Comparison of ENCODE assay signal across 2 fruit fly cellular contexts in the genomic region with DNA sequence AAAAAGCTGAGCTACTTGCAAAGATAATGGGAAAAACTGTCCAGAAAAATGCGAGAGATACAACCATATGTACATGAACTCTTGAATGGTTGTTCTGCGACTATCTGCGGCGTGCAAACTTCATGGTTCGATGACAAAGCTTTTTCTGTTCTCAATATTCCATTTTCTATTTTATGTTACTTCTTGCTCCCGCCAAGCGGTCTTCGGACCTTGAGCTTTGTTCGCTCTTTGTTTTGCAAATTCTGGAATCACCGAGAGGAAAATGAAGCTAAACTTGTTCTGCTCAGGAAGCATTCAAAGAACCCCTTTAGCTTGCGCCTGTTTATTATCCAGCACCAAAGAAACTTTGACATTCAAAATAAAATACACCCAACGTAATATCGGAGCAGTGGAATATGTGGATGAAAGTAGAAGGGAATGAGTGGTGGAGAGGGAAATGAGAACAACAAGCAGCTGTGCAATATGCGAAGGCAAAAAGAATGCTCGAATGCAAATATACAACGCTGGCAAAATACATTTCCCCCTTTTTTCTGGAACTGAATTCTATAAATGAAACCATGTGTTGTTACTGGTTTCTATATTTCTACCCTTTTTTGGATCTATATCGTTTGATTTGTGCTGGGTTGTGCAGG.
TF ChIP-seq lines count a peak whose summit lies in the region.

No protein-coding gene starts in this region.

TF ChIP-seq in whole organism, adult, 20 proteins besides CTCF, POLR2A, EP300 and RAD21 (continued from another document):
- TF ChIP-seq kay (GFP tag; lab: Kevin White, UChicago; ENCODE audit: borderline replicate concordance) (no peak), Mnt (GFP tag; optimal IDR thresholded peaks at IDR 0.05; lab: Kevin White, UChicago) (no peak), Hr96 (GFP tag; optimal IDR thresholded peaks at IDR 0.05; lab: Kevin White, UChicago) (no peak)

TF ChIP-seq in whole organism, prepupa, 60 proteins besides CTCF, POLR2A, EP300 and RAD21 (continued from another document):
- no peak for TF ChIP-seq Blimp-1 (GFP tag; optimal IDR thresholded peaks at IDR 0.05; lab: Kevin White, UChicago)
- TF ChIP-seq CG3032 (tag; optimal IDR thresholded peaks at IDR 0.05; lab: Kevin White, UChicago) = no peak
- peak; percentile 39 for TF ChIP-seq CG10669 (GFP tag; optimal IDR thresholded peaks at IDR 0.05; lab: Kevin White, UChicago)
- TF ChIP-seq Met (GFP tag; optimal IDR thresholded peaks at IDR 0.05; lab: Kevin White, UChicago) = no peak
- TF ChIP-seq lz (GFP tag; optimal IDR thresholded peaks at IDR 0.05; lab: Kevin White, UChicago) = no peak
- peak; percentile 35 for TF ChIP-seq dsx (GFP tag; optimal IDR thresholded peaks at IDR 0.05; lab: Kevin White, UChicago; ENCODE audit: poor library complexity, severe bottlenecking)
- TF ChIP-seq CG11762 (GFP tag; optimal IDR thresholded peaks at IDR 0.05; lab: Kevin White, UChicago; ENCODE audit: insufficient read depth) = no peak
- TF ChIP-seq CG3919 (GFP tag; optimal IDR thresholded peaks at IDR 0.05; lab: Kevin White, UChicago) = no peak
- no peak for TF ChIP-seq salr (GFP tag; optimal IDR thresholded peaks at IDR 0.05; lab: Kevin White, UChicago)
